Worm (Caenorhabditis elegans) whole organism, midembryonic: Measurements from ENCODE around the gene srh-128.
"Not testable (repeated sequence)": the region's sequence is repeated elsewhere in the genome, so short reads cannot be mapped to it uniquely, and the experiment has no call there.

ENCODE experiments used
- T22C8.4 ChIP-seq: fragments of 200-800 bp; sonication (Bioruptor generic); IDR thresholded peaks from 2 replicates; pipeline ENCODE4 v1.3.6; 2022; ENCODE audit warnings: missing genetic modification characterization, missing compliant biosample characterization
- cog-1 ChIP-seq: sonication (generic microtip); optimal IDR thresholded peaks from 2 replicates; lab custom pipeline; 2016; ENCODE audit warnings: missing genetic modification characterization, missing compliant biosample characterization
- flt-1 ChIP-seq: fragments of 200-800 bp; sonication (Bioruptor generic); IDR thresholded peaks from 2 replicates; pipeline ENCODE4 v1.3.6; 2022; ENCODE audit warnings: missing genetic modification characterization, missing compliant biosample characterization
- klf-2 ChIP-seq: fragments of 200-800 bp; sonication (Bioruptor generic); conservative IDR thresholded peaks from 2 replicates; pipeline ENCODE4 v1.3.6; 2022; ENCODE audit warnings: missing genetic modification reagents, missing genetic modification characterization, missing compliant biosample characterization
- med-1 ChIP-seq: sonication (generic microtip); optimal IDR thresholded peaks from 2 replicates; lab custom pipeline; 2017; ENCODE audit warnings: missing genetic modification characterization, mild to moderate bottlenecking, missing compliant biosample characterization, antibody characterized with exemption, missing genetic modification reagents; ENCODE audit not compliant: insufficient read depth
- ref-1 ChIP-seq: fragments of 200-800 bp; sonication (Bioruptor generic); conservative IDR thresholded peaks from 2 replicates; pipeline ENCODE4 v1.3.6; 2022; ENCODE audit warnings: missing genetic modification reagents, missing genetic modification characterization, missing compliant biosample characterization
- tab-1 ChIP-seq: fragments of 200-800 bp; sonication (Bioruptor generic); IDR thresholded peaks from 2 replicates; pipeline ENCODE4 v1.3.6; 2022; ENCODE audit warnings: missing genetic modification characterization, missing compliant biosample characterization
- ztf-23 ChIP-seq: fragments of 200-800 bp; sonication (Bioruptor generic); IDR thresholded peaks from 2 replicates; pipeline ENCODE4 v1.3.6; 2022; ENCODE audit warnings: missing genetic modification reagents, missing genetic modification characterization, missing compliant biosample characterization
- ztf-29 ChIP-seq: fragments of 200-800 bp; sonication (Bioruptor generic); IDR thresholded peaks from 2 replicates; pipeline ENCODE4 v1.3.6; 2022; ENCODE audit warnings: missing genetic modification reagents, missing genetic modification characterization, missing compliant biosample characterization

Gene srh-128

ce11 chrII:2690080-2690479 lies 15.0 kb downstream of the srh-128 start, which contains the start of gene nspf-3:
nspf-3 (minus strand) TSS chrII:2690180.
- TF ChIP-seq ref-1 (no peak), T22C8.4 (GFP tag; lab: Robert Waterston, UW) (no peak)

- TF ChIP-seq klf-2 (GFP tag; lab: Robert Waterston, UW); ztf-29 (GFP tag; lab: Robert Waterston, UW); ztf-23: not testable (repeated sequence)
Measured at ce11 chrII:2688616-2689015, 16.5 kb downstream of the srh-128 start, which contains the start of gene nspf-2. nspf-2 (plus strand) TSS chrII:2688916.

DNA sequence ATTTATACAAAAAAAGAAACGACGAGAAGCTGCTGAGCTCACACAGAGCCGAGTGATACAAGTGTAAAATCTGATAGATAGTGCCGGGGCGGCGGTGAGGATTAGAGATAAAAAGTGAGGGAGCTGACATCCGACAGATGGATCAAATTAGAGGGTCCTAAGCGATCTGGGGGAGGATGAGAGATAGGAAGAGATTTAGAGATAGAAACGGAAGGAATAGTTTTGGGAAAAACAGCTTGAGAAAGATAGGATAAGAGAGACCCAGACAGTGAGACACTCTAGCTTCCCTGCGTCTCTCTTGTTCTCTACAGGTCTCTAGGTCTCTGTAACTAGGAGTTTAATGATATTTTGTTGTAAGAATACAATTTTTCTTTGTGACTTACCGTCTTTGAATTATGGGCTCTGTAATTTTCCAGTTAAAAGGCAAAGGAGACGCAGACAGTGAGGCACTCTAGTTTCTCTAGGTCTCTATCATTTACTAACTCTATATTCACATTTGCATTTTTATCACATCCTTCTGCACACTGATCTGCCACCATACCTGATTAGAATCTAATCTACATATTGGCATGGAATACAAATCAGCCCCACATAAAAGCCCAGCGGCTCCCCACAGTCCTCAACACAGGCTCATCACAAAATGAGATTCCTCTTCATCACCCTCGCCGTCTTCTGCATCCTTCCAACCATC lies 18.0 kb downstream of the srh-128 start, which contains the start of the genes sup-9 and nspf-1:
TSS of gene sup-9 (minus strand) at position 43 of the 691 bp plus-strand sequence.
TSS of gene nspf-1 (plus strand) at position 641 of the 691 bp plus-strand sequence.
- TF ChIP-seq T22C8.4 (GFP tag; lab: Robert Waterston, UW) (no peak), cog-1 (tag; lab: Kevin White, UChicago) (no peak), ref-1 (no peak), ztf-29 (GFP tag; lab: Robert Waterston, UW) (no peak), flt-1 (GFP tag; lab: Robert Waterston, UW) (no peak), med-1 (no peak), klf-2 (GFP tag; lab: Robert Waterston, UW) (no peak), tab-1 (GFP tag; lab: Robert Waterston, UW) (no peak), ztf-23 (no peak)

DNA sequence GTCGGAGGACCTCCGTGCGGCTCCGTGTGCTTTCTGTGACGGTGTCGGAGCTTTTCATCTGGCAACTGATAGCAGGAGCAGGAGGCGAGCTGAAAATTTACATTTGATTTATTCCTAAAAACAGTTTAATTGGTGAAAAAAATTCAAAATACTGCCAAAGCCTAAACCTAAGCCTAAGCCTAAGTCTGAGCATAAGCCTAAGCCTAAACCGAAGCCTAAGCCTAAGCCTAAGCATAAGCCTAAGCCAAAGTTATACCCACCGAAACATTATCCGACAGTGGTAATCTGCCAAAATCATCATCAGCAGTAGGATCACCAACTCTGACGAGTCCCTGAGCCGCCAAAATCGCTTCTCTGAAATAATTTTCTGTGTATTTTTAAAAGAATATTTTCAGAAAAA lies 20.3 kb downstream of the srh-128 start:
- TF ChIP-seq med-1 (no peak), flt-1 (GFP tag; lab: Robert Waterston, UW) (no peak), ref-1 (no peak), klf-2 (GFP tag; lab: Robert Waterston, UW) (no peak), tab-1 (GFP tag; lab: Robert Waterston, UW) (no peak), T22C8.4 (GFP tag; lab: Robert Waterston, UW) (no peak), ztf-23 (no peak), ztf-29 (GFP tag; lab: Robert Waterston, UW) (no peak), cog-1 (tag; lab: Kevin White, UChicago) (no peak)

ce11 chrII:2684208-2684607 lies 20.9 kb downstream of the srh-128 start, which contains the start of gene ceh-87:
ceh-87 (minus strand) TSS chrII:2684308.
- TF ChIP-seq ztf-29 (GFP tag; lab: Robert Waterston, UW), result no peak
- no peak for TF ChIP-seq tab-1 (GFP tag; lab: Robert Waterston, UW)
- TF ChIP-seq klf-2 (GFP tag; lab: Robert Waterston, UW), result no peak
- TF ChIP-seq med-1, result no peak
- no peak for TF ChIP-seq ref-1
- TF ChIP-seq cog-1 (tag; lab: Kevin White, UChicago), result no peak
- TF ChIP-seq ztf-23, result no peak
- no peak for TF ChIP-seq flt-1 (GFP tag; lab: Robert Waterston, UW)
- TF ChIP-seq T22C8.4 (GFP tag; lab: Robert Waterston, UW), result no peak

- no peak for TF ChIP-seq T22C8.4 (GFP tag; lab: Robert Waterston, UW)
- TF ChIP-seq tab-1 (GFP tag; lab: Robert Waterston, UW), result no peak
- no peak for TF ChIP-seq ztf-29 (GFP tag; lab: Robert Waterston, UW)
- TF ChIP-seq ref-1, result no peak
- TF ChIP-seq flt-1 (GFP tag; lab: Robert Waterston, UW), result no peak
- TF ChIP-seq ztf-23, result no peak
- no peak for TF ChIP-seq med-1
- TF ChIP-seq klf-2 (GFP tag; lab: Robert Waterston, UW), result no peak
- TF ChIP-seq cog-1 (tag; lab: Kevin White, UChicago), result no peak
Measured at ce11 chrII:2681118-2681517, 24.0 kb downstream of the srh-128 start, which contains the start of gene F34D6.1. F34D6.1 (minus strand) TSS chrII:2681218.

DNA sequence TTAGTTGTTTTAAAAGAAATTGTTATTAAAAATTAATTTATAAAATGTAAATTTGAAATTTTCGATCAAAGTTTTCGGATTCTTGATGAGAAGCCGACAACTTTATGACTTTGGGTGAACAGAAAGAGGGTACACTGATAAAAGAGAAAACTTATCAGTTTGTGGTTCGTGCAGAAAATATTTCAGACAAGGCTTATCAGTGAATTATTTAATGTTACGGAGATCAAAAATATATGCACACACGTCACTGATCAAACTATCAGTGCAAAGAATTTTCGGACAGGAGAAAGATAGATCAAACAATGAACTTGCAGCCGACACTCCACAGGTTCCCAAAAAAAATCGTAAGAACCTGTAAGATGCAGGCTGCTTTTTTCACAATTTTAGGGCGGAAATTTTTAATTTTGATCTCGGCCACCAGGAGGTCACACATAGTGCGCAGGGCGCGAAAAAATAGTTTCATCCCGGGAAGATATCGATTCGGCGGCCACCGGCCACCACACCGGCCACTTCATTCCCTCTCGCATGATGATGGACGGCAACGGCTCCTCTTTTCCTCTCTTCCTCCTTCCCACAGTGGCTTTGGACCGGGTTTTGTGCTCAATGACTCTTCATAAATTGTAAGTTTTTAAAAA lies 27.4 kb downstream of the srh-128 start, which contains the start of gene F22E5.17:
TSS of gene F22E5.17 (plus strand) at position 508 of the 635 bp plus-strand sequence.
- TF ChIP-seq ref-1, result no peak
- TF ChIP-seq tab-1 (GFP tag; lab: Robert Waterston, UW), result no peak
- TF ChIP-seq cog-1 (tag; lab: Kevin White, UChicago), result no peak
- no peak for TF ChIP-seq flt-1 (GFP tag; lab: Robert Waterston, UW)
- no peak for TF ChIP-seq ztf-23
- no peak for TF ChIP-seq ztf-29 (GFP tag; lab: Robert Waterston, UW)
- TF ChIP-seq T22C8.4 (GFP tag; lab: Robert Waterston, UW), result no peak
- no peak for TF ChIP-seq klf-2 (GFP tag; lab: Robert Waterston, UW)
- TF ChIP-seq med-1, result no peak

- not testable (repeated sequence) for TF ChIP-seq med-1; klf-2 (GFP tag; lab: Robert Waterston, UW); ref-1
Measured at ce11 chrII:2673534-2673933, 31.6 kb downstream of the srh-128 start, which contains the start of the genes F22E5.20 and F22E5.1. F22E5.20 (minus strand) TSS chrII:2673634. F22E5.1 (plus strand) TSS chrII:2673775.

ce11 chrII:2672320-2672719 lies 32.8 kb downstream of the srh-128 start, which contains the start of gene sri-57:
sri-57 (minus strand) TSS chrII:2672420.
- not testable (repeated sequence) for TF ChIP-seq ztf-23; flt-1 (GFP tag; lab: Robert Waterston, UW); T22C8.4 (GFP tag; lab: Robert Waterston, UW)

DNA sequence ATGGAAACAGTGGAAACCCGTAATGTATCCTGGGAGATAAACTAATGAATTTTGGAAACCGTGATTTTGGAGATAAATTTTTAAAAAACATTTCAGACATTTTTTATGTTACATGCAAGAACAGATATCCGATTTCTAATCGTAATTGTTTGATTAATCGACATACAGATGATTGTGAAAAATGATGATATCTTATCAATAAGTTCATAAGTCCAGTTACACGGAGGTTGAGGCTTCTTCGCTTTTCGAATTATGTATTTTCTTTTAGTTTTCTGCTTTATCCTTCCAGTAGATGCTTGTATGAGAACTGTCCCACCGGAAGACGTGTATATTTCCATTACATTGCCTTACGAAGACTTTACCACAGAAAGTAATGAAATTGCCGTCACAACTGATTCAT lies 39.5 kb downstream of the srh-128 start, which contains the start of gene F22E5.22:
TSS of gene F22E5.22 (plus strand) at position 301 of the 400 bp plus-strand sequence.
- TF ChIP-seq tab-1 (GFP tag; lab: Robert Waterston, UW), result no peak
- no peak for TF ChIP-seq ref-1
- no peak for TF ChIP-seq ztf-23
- TF ChIP-seq klf-2 (GFP tag; lab: Robert Waterston, UW), result no peak
- no peak for TF ChIP-seq flt-1 (GFP tag; lab: Robert Waterston, UW)
- TF ChIP-seq med-1, result no peak
- no peak for TF ChIP-seq cog-1 (tag; lab: Kevin White, UChicago)
- no peak for TF ChIP-seq T22C8.4 (GFP tag; lab: Robert Waterston, UW)
- TF ChIP-seq ztf-29 (GFP tag; lab: Robert Waterston, UW), result no peak
